Worm (Caenorhabditis elegans): ENCODE data around the gene tebp-2.

Gene tebp-2

DNA sequence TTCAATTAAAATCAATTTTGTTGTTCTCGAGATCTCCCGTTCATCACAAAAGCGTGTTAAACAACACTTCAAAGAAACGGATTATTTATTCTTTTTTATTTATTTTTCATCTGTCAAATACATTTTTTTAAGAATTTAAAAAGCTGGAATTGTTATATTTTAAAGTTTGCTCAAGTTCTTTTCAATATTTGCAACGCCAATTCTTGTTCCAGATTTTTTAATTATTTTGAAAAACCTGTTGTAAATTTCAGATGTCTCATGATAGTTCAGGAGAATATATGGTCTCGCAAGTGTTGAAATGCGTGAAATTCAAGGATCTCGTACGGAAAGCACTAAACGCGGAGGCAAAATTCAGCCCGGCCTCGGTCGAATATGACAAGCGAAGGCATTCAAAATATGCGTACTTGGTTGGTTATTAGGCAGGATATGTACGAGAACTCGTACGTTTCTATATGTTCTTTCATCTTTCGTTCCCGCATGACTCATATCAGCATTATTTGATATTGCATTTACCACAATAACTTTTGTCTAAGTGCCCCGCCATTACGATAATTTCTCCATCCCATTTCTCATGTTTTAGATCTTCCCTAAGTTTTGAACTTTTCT lies 3.3 kb downstream of the tebp-2 start, which contains the start of gene cec-6:
TSS of gene cec-6 (plus strand) at position 252 of the 606 bp plus-strand sequence.
- TF ChIP-seq snpc-1.2 (GFP tag; IDR thresholded peaks at IDR 0.05) (peak; percentile 51; the same call in 1 of the 2 replicates), mxl-2 (GFP tag; conservative IDR thresholded peaks at IDR 0.05) (no peak), mep-1 (tag; optimal IDR thresholded peaks at IDR 0.05) (no peak), ceh-28 (tag; optimal IDR thresholded peaks at IDR 0.05) (no peak), dmd-8 (GFP tag; IDR thresholded peaks at IDR 0.05) (no peak), ceh-82 (tag; optimal IDR thresholded peaks at IDR 0.05) (no peak), nhr-76 (tag; optimal IDR thresholded peaks at IDR 0.05) (no peak), nhr-10 (tag; optimal IDR thresholded peaks at IDR 0.05) (no peak), php-3 (GFP tag; IDR thresholded peaks at IDR 0.05) (no peak), lin-39 (tag; optimal IDR thresholded peaks at IDR 0.05) (no peak), F44E2.7 (GFP tag; IDR thresholded peaks at IDR 0.05) (no peak), lin-38 (GFP tag; IDR thresholded peaks at IDR 0.05) (peak; percentile 39), dmd-6 (GFP tag; IDR thresholded peaks at IDR 0.05) (no peak), set-16 (GFP tag; IDR thresholded peaks at IDR 0.05) (no peak), tra-1 (GFP tag; IDR thresholded peaks at IDR 0.05) (no peak), mdt-29 (GFP tag; IDR thresholded peaks at IDR 0.05) (no peak), madf-9 (GFP tag; conservative IDR thresholded peaks at IDR 0.05) (no peak), ceh-20 (GFP tag; IDR thresholded peaks at IDR 0.05) (no peak), aha-1 (tag) (peak; percentile 81), gei-8 (GFP tag; optimal IDR thresholded peaks at IDR 0.05) (no peak), lin-13 (GFP tag; optimal IDR thresholded peaks at IDR 0.05) (no peak), lir-3 (tag; optimal IDR thresholded peaks at IDR 0.05) (no peak), lin-15B (tag; optimal IDR thresholded peaks at IDR 0.05) (no peak), nhr-77 (tag; optimal IDR thresholded peaks at IDR 0.05) (no peak), egl-27 (tag; optimal IDR thresholded peaks at IDR 0.05) (no peak), arid-1 (GFP tag; conservative IDR thresholded peaks at IDR 0.05) (no peak), F37D6.2 (tag; optimal IDR thresholded peaks at IDR 0.05) (no peak), zip-11 (GFP tag; IDR thresholded peaks at IDR 0.05) (no peak), unc-62 (GFP tag; optimal IDR thresholded peaks at IDR 0.05 in 1 of 2) (peak in 1 of 2 experiments; percentile 66), unc-62 (tag; optimal IDR thresholded peaks at IDR 0.05) (no peak), cey-2 (tag; optimal IDR thresholded peaks at IDR 0.05; ENCODE audit: borderline replicate concordance, insufficient read depth) (no peak), attf-4 (tag; optimal IDR thresholded peaks at IDR 0.05) (no peak), lim-7 (GFP tag; IDR thresholded peaks at IDR 0.05) (no peak), zag-1 (tag; optimal IDR thresholded peaks at IDR 0.05) (no peak), F49E8.2 (tag; optimal IDR thresholded peaks at IDR 0.05; ENCODE audit: borderline replicate concordance) (peak; percentile 69), dmd-9 (GFP tag; IDR thresholded peaks at IDR 0.05) (no peak), F26F4.8 (GFP tag; conservative IDR thresholded peaks at IDR 0.05) (no peak), daf-8 (GFP tag; IDR thresholded peaks at IDR 0.05) (no peak), Y48G9A.11 (GFP tag; IDR thresholded peaks at IDR 0.05) (peak; percentile 24; the same call in 1 of the 2 replicates), unc-39 (tag; optimal IDR thresholded peaks at IDR 0.05) (no peak), skn-1 (tag; optimal IDR thresholded peaks at IDR 0.05) (no peak), unc-130 (GFP tag; optimal IDR thresholded peaks at IDR 0.05) (no peak), F10B5.3 (tag; optimal IDR thresholded peaks at IDR 0.05) (no peak), ZK337.2 (GFP tag; IDR thresholded peaks at IDR 0.05) (no peak), spr-3 (GFP tag; optimal IDR thresholded peaks at IDR 0.05) (no peak), lsy-2 (tag; optimal IDR thresholded peaks at IDR 0.05) (no peak)
